Fruit fly (Drosophila melanogaster): Measurements from ENCODE around the gene wac.

DNA sequence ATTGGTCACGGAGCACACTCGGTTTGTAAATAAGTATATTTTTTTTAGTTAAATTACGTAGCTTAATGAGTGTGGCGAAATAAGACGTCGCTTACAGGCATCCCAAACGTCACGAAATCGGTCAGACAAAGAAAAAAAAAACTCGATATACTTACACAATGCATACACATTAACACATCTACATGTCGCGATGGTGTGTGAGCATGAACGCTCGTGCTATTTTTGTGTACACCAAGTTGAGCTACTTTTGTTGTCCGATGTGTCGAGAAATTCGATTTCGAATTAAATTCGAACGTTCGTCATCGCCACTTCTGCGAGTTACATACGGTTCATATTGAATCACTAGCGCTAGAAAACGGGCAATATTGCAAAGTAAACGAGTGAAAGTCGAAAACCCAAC lies 32.9 kb upstream of the wac start:
- TF ChIP-seq CG17806 (tag; optimal IDR thresholded peaks at IDR 0.05) = no peak
- no peak for TF ChIP-seq CG34367 (tag; optimal IDR thresholded peaks at IDR 0.05)
